Worm (Caenorhabditis elegans): ENCODE data around the gene cysl-1.
A peak's percentile ranks its signal among the peaks of the same experiment; 100 is the strongest.

The cysl-1 gene

DNA sequence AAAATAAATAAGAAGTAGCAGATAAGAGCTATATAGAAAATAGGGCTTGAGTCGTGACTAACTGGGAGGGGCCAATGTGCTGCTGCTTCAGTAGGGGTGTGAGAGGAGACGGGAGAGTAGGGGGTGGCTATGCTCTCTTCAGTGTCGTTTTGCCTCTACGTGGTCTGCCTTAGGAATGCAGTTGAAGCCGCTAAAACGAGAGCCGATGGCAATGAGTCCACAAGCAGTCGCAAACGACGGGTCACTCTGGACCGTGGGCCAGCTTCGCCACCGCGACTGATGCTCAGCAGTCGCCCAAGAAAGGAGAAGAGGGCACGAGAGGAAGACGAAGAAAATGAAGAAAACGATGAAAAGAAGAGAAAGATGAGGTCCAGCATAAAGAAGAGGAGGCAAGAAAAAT lies 44.9 kb upstream of the cysl-1 start, which contains the start of gene grk-1:
Gene grk-1 (minus strand): TSS at position 17 of the 400 bp plus-strand sequence.
- TF ChIP-seq sox-4 (tag; optimal IDR thresholded peaks at IDR 0.05) (peak; percentile 39), mep-1 (tag; optimal IDR thresholded peaks at IDR 0.05) (no peak), nhr-47 (tag; optimal IDR thresholded peaks at IDR 0.05) (peak; percentile 26), fkh-8 (tag; optimal IDR thresholded peaks at IDR 0.05) (no peak), swsn-7 (tag; optimal IDR thresholded peaks at IDR 0.05) (peak; percentile 50), zag-1 (tag; optimal IDR thresholded peaks at IDR 0.05) (no peak), snu-23 (GFP tag; optimal IDR thresholded peaks at IDR 0.05) (peak; percentile 10), unc-86 (tag; optimal IDR thresholded peaks at IDR 0.05) (peak; percentile 40), C04F5.9 (tag; optimal IDR thresholded peaks at IDR 0.05) (no peak), egl-13 (tag; optimal IDR thresholded peaks at IDR 0.05) (peak; percentile 23), dsc-1 (tag; optimal IDR thresholded peaks at IDR 0.05) (peak; percentile 50), fkh-10 (GFP tag; optimal IDR thresholded peaks at IDR 0.05) (peak; percentile 55)

DNA sequence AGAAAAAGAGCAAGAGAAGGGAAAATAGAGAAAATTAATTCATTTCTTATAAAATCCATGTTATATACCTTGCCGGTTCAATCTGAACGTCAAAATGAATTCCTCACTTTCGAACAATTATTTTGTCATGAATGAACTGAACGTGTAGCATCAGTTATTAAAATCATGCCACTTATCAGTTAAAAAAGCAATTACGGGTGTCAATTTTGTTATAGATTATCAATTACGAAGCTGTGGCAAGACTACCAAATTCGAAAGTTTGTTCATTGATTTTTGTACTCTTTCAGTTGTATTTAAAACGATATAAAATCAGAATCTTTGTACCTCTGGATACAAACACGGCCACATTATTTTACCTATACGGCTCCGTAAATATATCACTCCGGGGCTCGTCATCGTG lies 43.0 kb upstream of the cysl-1 start:
- TF ChIP-seq vab-15 (tag; optimal IDR thresholded peaks at IDR 0.05) = no peak
- no peak for TF ChIP-seq fkh-4 (tag; optimal IDR thresholded peaks at IDR 0.05; ENCODE audit: borderline replicate concordance)
- TF ChIP-seq lin-15B (tag; optimal IDR thresholded peaks at IDR 0.05) = no peak
- TF ChIP-seq mef-2 (tag; optimal IDR thresholded peaks at IDR 0.05) = no peak
- no peak for TF ChIP-seq aha-1 (tag; optimal IDR thresholded peaks at IDR 0.05)
- no peak for TF ChIP-seq ces-1 (GFP tag; optimal IDR thresholded peaks at IDR 0.05)
- TF ChIP-seq ztf-4 (tag; optimal IDR thresholded peaks at IDR 0.05) = no peak
- no peak for TF ChIP-seq zag-1 (tag; optimal IDR thresholded peaks at IDR 0.05)
- no peak for TF ChIP-seq lin-14 (GFP tag; optimal IDR thresholded peaks at IDR 0.05)
- no peak for TF ChIP-seq irx-1 (tag; optimal IDR thresholded peaks at IDR 0.05)
- TF ChIP-seq hlh-17 (GFP tag; optimal IDR thresholded peaks at IDR 0.05; ENCODE audit: borderline replicate concordance) = no peak
- no peak for TF ChIP-seq alr-1 (tag; optimal IDR thresholded peaks at IDR 0.05; ENCODE audit: borderline replicate concordance)
- TF ChIP-seq dpl-1 (GFP tag; optimal IDR thresholded peaks at IDR 0.05) = no peak
- TF ChIP-seq efl-3 (GFP tag; optimal IDR thresholded peaks at IDR 0.05) = no peak
- TF ChIP-seq grh-1 (GFP tag; IDR thresholded peaks at IDR 0.05) = no peak
- no peak for TF ChIP-seq elt-2 (tag; optimal IDR thresholded peaks at IDR 0.05)
- TF ChIP-seq ceh-90 (tag; optimal IDR thresholded peaks at IDR 0.05) = no peak
- no peak for TF ChIP-seq sup-37 (GFP tag; optimal IDR thresholded peaks at IDR 0.05)
- TF ChIP-seq pqm-1 (tag; optimal IDR thresholded peaks at IDR 0.05) = no peak

DNA sequence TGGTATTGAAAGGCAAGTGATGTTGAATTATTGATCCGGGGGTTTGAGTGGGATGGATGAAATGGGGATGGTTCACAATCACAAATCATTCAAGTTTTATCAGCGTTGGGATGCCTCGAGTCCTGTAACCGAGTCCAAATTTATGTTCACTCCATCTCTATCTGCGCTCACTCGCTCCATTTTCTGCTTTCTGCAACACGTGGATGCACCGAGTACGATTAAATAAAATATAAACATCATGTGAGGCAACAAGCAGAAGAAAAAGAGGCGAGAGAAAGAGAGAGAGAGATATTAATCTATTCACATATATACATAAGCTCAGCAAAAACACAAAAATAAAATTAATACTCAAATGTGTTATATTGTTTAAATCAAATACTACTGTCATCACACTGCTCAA lies 38.8 kb upstream of the cysl-1 start:
- TF ChIP-seq hlh-4 (tag; optimal IDR thresholded peaks at IDR 0.05) = no peak
- no peak for TF ChIP-seq ztf-4 (tag; optimal IDR thresholded peaks at IDR 0.05)
- TF ChIP-seq nhr-20 (tag; optimal IDR thresholded peaks at IDR 0.05) = peak; percentile 34
- TF ChIP-seq elt-2 (tag; optimal IDR thresholded peaks at IDR 0.05) = peak; percentile 70
- no peak for TF ChIP-seq efl-1 (optimal IDR thresholded peaks at IDR 0.05)
- no peak for TF ChIP-seq efl-1 (GFP tag; optimal IDR thresholded peaks at IDR 0.05 in 1 of 2)
- TF ChIP-seq nhr-71 (tag; optimal IDR thresholded peaks at IDR 0.05) = peak; percentile 5
- TF ChIP-seq lin-35 (GFP tag; optimal IDR thresholded peaks at IDR 0.05) = peak in 1 of 2 experiments; percentile 34
- TF ChIP-seq lin-14 (GFP tag; optimal IDR thresholded peaks at IDR 0.05) = peak; percentile 36
- TF ChIP-seq nhr-47 (tag; optimal IDR thresholded peaks at IDR 0.05) = peak; percentile 5
- peak; percentile 1 for TF ChIP-seq snu-23 (GFP tag; optimal IDR thresholded peaks at IDR 0.05)
- no peak for TF ChIP-seq C16A3.4 (tag; optimal IDR thresholded peaks at IDR 0.05)
- no peak for TF ChIP-seq nhr-84 (tag; optimal IDR thresholded peaks at IDR 0.05)

DNA sequence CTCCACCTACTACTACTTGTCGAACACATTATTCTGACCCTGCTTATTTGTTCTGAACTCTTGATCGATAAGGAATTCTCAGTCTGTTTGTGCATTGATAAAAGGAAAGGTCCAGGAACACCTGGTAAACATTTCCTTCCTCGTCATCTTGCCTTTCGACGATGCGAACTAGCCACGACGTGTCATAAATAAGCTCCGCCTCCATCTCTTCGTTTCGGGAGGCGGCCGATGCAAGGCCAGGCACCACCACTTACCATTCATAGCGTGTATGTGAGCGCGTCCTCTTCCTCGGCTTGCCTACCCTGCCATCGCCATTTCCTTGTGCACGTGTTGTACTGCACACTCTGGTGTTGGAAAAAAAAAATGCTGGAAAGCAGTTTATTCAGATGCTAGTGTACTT lies 34.6 kb upstream of the cysl-1 start:
- TF ChIP-seq zag-1 (tag; optimal IDR thresholded peaks at IDR 0.05) (no peak), lin-14 (GFP tag; optimal IDR thresholded peaks at IDR 0.05) (peak; percentile 6)

Measured in whole organism, L1 larva.